Worm (Caenorhabditis elegans) whole organism, L1 larva: Measurements from ENCODE around the gene F49C12.6.
"Not testable (repeated sequence)": the region's sequence is repeated elsewhere in the genome, so short reads cannot be mapped to it uniquely, and the experiment has no call there.

Experiments used
- C04F5.9 ChIP-seq: sonication (generic microtip); optimal IDR thresholded peaks from 2 replicates; lab custom pipeline; 2016; ENCODE audit warnings: missing genetic modification characterization, missing compliant biosample characterization
- C16A3.4 ChIP-seq: fragments of 150-350 bp; optimal IDR thresholded peaks from 2 replicates; lab custom pipeline; 2014; ENCODE audit warnings: missing biosample characterization, missing genetic modification characterization
- C34B4.2 ChIP-seq: sonication (generic microtip); optimal IDR thresholded peaks from 2 replicates; lab custom pipeline; 2017; ENCODE audit warnings: mild to moderate bottlenecking, missing genetic modification characterization, missing compliant biosample characterization
- Y116A8C.19 ChIP-seq: sonication (generic microtip); optimal IDR thresholded peaks from 2 replicates; lab custom pipeline; 2016; ENCODE audit warnings: missing compliant biosample characterization, missing genetic modification characterization, borderline replicate concordance
- ceh-8 ChIP-seq: fragments of 200-800 bp; sonication (Bioruptor generic); optimal IDR thresholded peaks from 2 replicates; lab custom pipeline; 2018; ENCODE audit warnings: mild to moderate bottlenecking, missing genetic modification characterization, moderate library complexity, missing compliant biosample characterization
- ceh-82 ChIP-seq, 3 experiments: fragments of 150-350 bp in 1 of 3; sonication (generic microtip) in 2 of 3; optimal IDR thresholded peaks; 2 replicates each; lab custom pipeline; 2014 to 2017; ENCODE audit warnings: missing biosample characterization in 3 of 3, missing genetic modification characterization in 3 of 3
- ceh-88 ChIP-seq: fragments of 200-800 bp; sonication (Bioruptor generic); IDR thresholded peaks from 2 replicates; pipeline ENCODE4 v1.3.6; 2022; ENCODE audit warnings: missing genetic modification characterization, missing compliant biosample characterization
- dpl-1 ChIP-seq, 3 experiments: fragments of 150-350 bp in 2 of 3; sonication (generic microtip) in 1 of 3; optimal IDR thresholded peaks; 2 replicates each; lab custom pipeline; 2014 to 2017; ENCODE audit warnings: missing biosample characterization in 3 of 3, missing genetic modification characterization in 3 of 3, missing genetic modification reagents in 3 of 3
- efl-1 ChIP-seq, 4 experiments: fragments of 150-350 bp; optimal IDR thresholded peaks in 3 of 4; peaks in 1 of 4; 1 replicate in 1 of 4; 2 replicates in 3 of 4; lab custom pipeline; 2014; ENCODE audit warnings: missing biosample characterization in 2 of 4, missing genetic modification characterization in 2 of 4, missing genetic modification reagents in 2 of 4
- efl-3 ChIP-seq: fragments of 200-800 bp; sonication (Bioruptor generic); optimal IDR thresholded peaks from 2 replicates; lab custom pipeline; 2018; ENCODE audit warnings: mild to moderate bottlenecking, missing genetic modification characterization, missing compliant biosample characterization
- egl-13 ChIP-seq: sonication (generic microtip); optimal IDR thresholded peaks from 2 replicates; lab custom pipeline; 2016; ENCODE audit warnings: missing genotype, missing genetic modification reagents, missing genetic modification characterization, missing compliant biosample characterization
- elt-2 ChIP-seq: sonication (generic microtip); optimal IDR thresholded peaks from 2 replicates; lab custom pipeline; 2016; ENCODE audit warnings: missing genetic modification characterization, mild to moderate bottlenecking, inconsistent platforms, missing compliant biosample characterization, missing genetic modification reagents
- elt-3 ChIP-seq, 6 experiments: fragments of 150-350 bp in 1 of 6; sonication (generic microtip); optimal IDR thresholded peaks; 2 replicates each; lab custom pipeline; 2017 to 2018; ENCODE audit warnings: missing biosample characterization in 6 of 6, missing genetic modification characterization in 6 of 6, inconsistent platforms in 1 of 6
- ets-5 ChIP-seq: fragments of 200-800 bp; sonication (Bioruptor generic); IDR thresholded peaks from 2 replicates; pipeline ENCODE4 v1.3.6; 2022; ENCODE audit warnings: missing genetic modification characterization, missing compliant biosample characterization
- fkh-10 ChIP-seq: sonication (generic microtip); optimal IDR thresholded peaks from 2 replicates; lab custom pipeline; 2017; ENCODE audit warnings: missing biosample characterization, missing genetic modification reagents, missing genetic modification characterization
- fkh-8 ChIP-seq: sonication (generic microtip); optimal IDR thresholded peaks from 2 replicates; lab custom pipeline; 2016; ENCODE audit warnings: mild to moderate bottlenecking, missing genetic modification characterization, missing compliant biosample characterization
- grh-1 ChIP-seq: fragments of 200-800 bp; sonication (Bioruptor generic); IDR thresholded peaks from 2 replicates; pipeline ENCODE4 v1.3.6; 2022; ENCODE audit warnings: missing genetic modification reagents, missing genetic modification characterization, missing compliant biosample characterization
- hlh-17 ChIP-seq: fragments of 200-800 bp; sonication (Bioruptor generic); optimal IDR thresholded peaks from 2 replicates; lab custom pipeline; 2018; ENCODE audit warnings: missing genetic modification characterization, mild to moderate bottlenecking, missing compliant biosample characterization, moderate library complexity, borderline replicate concordance
- hlh-4 ChIP-seq: sonication (generic microtip); optimal IDR thresholded peaks from 2 replicates; lab custom pipeline; 2016; ENCODE audit warnings: mild to moderate bottlenecking, missing genetic modification characterization, missing compliant biosample characterization
- hpl-2 ChIP-seq: fragments of 150-350 bp; optimal IDR thresholded peaks from 2 replicates; lab custom pipeline; 2014; ENCODE audit warnings: missing biosample characterization, missing genetic modification reagents, missing genetic modification characterization
- irx-1 ChIP-seq: sonication (generic microtip); optimal IDR thresholded peaks from 2 replicates; lab custom pipeline; 2016; ENCODE audit warnings: missing genetic modification characterization, missing compliant biosample characterization
- lin-14 ChIP-seq: fragments of 200-800 bp; sonication (Bioruptor generic); optimal IDR thresholded peaks from 2 replicates; lab custom pipeline; 2018; ENCODE audit warnings: mild to moderate bottlenecking, missing genetic modification characterization, moderate library complexity, missing compliant biosample characterization
- lin-35 ChIP-seq, 2 experiments: fragments of 150-350 bp; optimal IDR thresholded peaks; 2 replicates each; lab custom pipeline; 2014; ENCODE audit warnings: missing biosample characterization in 2 of 2, missing genetic modification characterization in 2 of 2, missing genetic modification reagents in 2 of 2
- lin-39 ChIP-seq: fragments of 150-350 bp; optimal IDR thresholded peaks from 2 replicates; lab custom pipeline; 2014; ENCODE audit warnings: missing biosample characterization, missing genetic modification reagents, missing genetic modification characterization
- lsy-2 ChIP-seq, 2 experiments: fragments of 150-350 bp; optimal IDR thresholded peaks; 2 replicates each; lab custom pipeline; 2014; ENCODE audit warnings: missing biosample characterization in 2 of 2, missing genetic modification characterization in 2 of 2
- mdl-1 ChIP-seq, 2 experiments: fragments of 150-350 bp; optimal IDR thresholded peaks; 2 replicates each; lab custom pipeline; 2014 to 2017; ENCODE audit warnings: missing biosample characterization in 2 of 2, missing genetic modification characterization in 2 of 2, inconsistent platforms in 1 of 2
- mep-1 ChIP-seq: fragments of 150-350 bp; optimal IDR thresholded peaks from 2 replicates; lab custom pipeline; 2014; ENCODE audit warnings: missing biosample characterization, missing genetic modification characterization
- nhr-11 ChIP-seq: fragments of 150-350 bp; optimal IDR thresholded peaks from 2 replicates; lab custom pipeline; 2014; ENCODE audit warnings: missing biosample characterization, missing genetic modification characterization
- nhr-19 ChIP-seq: fragments of 200-800 bp; sonication (Bioruptor generic); conservative IDR thresholded peaks from 2 replicates; pipeline ENCODE4 v1.3.6; 2022; ENCODE audit warnings: missing genetic modification characterization, missing compliant biosample characterization
- nhr-20 ChIP-seq: sonication (generic microtip); optimal IDR thresholded peaks from 2 replicates; lab custom pipeline; 2016; ENCODE audit warnings: mild to moderate bottlenecking, missing genetic modification characterization, missing compliant biosample characterization
- nhr-47 ChIP-seq: sonication (generic microtip); optimal IDR thresholded peaks from 2 replicates; lab custom pipeline; 2016; ENCODE audit warnings: mild to moderate bottlenecking, missing genetic modification characterization, moderate library complexity, missing compliant biosample characterization
- nhr-76 ChIP-seq: sonication (generic microtip); optimal IDR thresholded peaks from 2 replicates; lab custom pipeline; 2017; ENCODE audit warnings: missing biosample characterization, missing genetic modification characterization
- nhr-77 ChIP-seq: fragments of 150-350 bp; optimal IDR thresholded peaks from 2 replicates; lab custom pipeline; 2014; ENCODE audit warnings: missing biosample characterization, missing genetic modification characterization
- nhr-85 ChIP-seq: sonication (generic microtip); peaks from one replicate; lab custom pipeline; 2016; ENCODE audit warnings: missing genetic modification characterization, inconsistent platforms, missing compliant biosample characterization
- nhr-90 ChIP-seq: sonication (generic microtip); optimal IDR thresholded peaks from 2 replicates; lab custom pipeline; 2016; ENCODE audit warnings: mild to moderate bottlenecking, missing genetic modification characterization, missing compliant biosample characterization; ENCODE audit not compliant: poor library complexity
- skn-1 ChIP-seq: fragments of 150-350 bp; optimal IDR thresholded peaks from 2 replicates; lab custom pipeline; 2014; ENCODE audit warnings: missing biosample characterization, missing genetic modification characterization
- snpc-4 ChIP-seq: fragments of 150-350 bp; optimal IDR thresholded peaks from 2 replicates; lab custom pipeline; 2014; ENCODE audit warnings: missing biosample characterization, missing genetic modification characterization
- sox-4 ChIP-seq: sonication (generic microtip); optimal IDR thresholded peaks from 2 replicates; lab custom pipeline; 2016; ENCODE audit warnings: missing genetic modification characterization, missing compliant biosample characterization
- sptf-1 ChIP-seq: fragments of 150-350 bp; optimal IDR thresholded peaks from 2 replicates; lab custom pipeline; 2014; ENCODE audit warnings: missing biosample characterization, missing genetic modification characterization
- sup-37 ChIP-seq: fragments of 200-800 bp; sonication (Bioruptor generic); optimal IDR thresholded peaks from 2 replicates; lab custom pipeline; 2018; ENCODE audit warnings: mild to moderate bottlenecking, missing genetic modification characterization, missing compliant biosample characterization
- swsn-7 ChIP-seq: sonication (generic microtip); optimal IDR thresholded peaks from 2 replicates; lab custom pipeline; 2016; ENCODE audit warnings: missing genetic modification characterization, missing compliant biosample characterization
- unc-62 ChIP-seq: fragments of 150-350 bp; optimal IDR thresholded peaks from 2 replicates; lab custom pipeline; 2014; ENCODE audit warnings: missing biosample characterization, missing genetic modification reagents, missing genetic modification characterization
- unc-86 ChIP-seq: sonication (generic microtip); optimal IDR thresholded peaks from 2 replicates; lab custom pipeline; 2016; ENCODE audit warnings: missing genetic modification characterization, missing compliant biosample characterization
- unc-98 ChIP-seq: fragments of 200-800 bp; sonication (Bioruptor generic); IDR thresholded peaks from 2 replicates; pipeline ENCODE4 v1.3.6; 2022; ENCODE audit warnings: missing genetic modification characterization, missing compliant biosample characterization
- zag-1 ChIP-seq: fragments of 150-350 bp; optimal IDR thresholded peaks from 2 replicates; lab custom pipeline; 2014; ENCODE audit warnings: missing biosample characterization, missing genetic modification characterization

Gene F49C12.6

DNA sequence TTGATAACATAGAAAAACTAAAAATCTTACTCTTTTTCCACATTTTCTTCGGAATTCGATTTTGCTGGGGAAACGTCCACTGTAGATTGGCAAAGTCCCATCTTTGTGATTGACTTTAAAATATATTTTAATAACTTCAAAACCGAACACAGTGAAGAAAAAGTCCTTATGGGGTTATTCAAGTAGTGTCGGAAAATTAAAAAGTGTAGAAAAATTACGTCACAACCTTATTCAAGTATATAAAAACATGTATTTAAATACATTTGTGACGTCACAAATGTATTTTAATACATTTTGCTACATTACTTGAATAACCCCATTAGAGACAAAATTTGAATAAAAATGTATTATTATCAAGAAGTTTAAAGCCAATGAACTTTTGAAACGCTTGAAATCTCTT lies 4.0 kb upstream of the F49C12.6 start, which contains the start of gene F49C12.7:
F49C12.7 (minus strand) TSS at position 101 of the 400 bp plus-strand sequence.
- not testable (repeated sequence) for TF ChIP-seq ceh-82 (tag; optimal IDR thresholded peaks at IDR 0.05; lab: Kevin White, UChicago); hlh-4 (tag; lab: Kevin White, UChicago); unc-86 (tag; lab: Kevin White, UChicago)

DNA sequence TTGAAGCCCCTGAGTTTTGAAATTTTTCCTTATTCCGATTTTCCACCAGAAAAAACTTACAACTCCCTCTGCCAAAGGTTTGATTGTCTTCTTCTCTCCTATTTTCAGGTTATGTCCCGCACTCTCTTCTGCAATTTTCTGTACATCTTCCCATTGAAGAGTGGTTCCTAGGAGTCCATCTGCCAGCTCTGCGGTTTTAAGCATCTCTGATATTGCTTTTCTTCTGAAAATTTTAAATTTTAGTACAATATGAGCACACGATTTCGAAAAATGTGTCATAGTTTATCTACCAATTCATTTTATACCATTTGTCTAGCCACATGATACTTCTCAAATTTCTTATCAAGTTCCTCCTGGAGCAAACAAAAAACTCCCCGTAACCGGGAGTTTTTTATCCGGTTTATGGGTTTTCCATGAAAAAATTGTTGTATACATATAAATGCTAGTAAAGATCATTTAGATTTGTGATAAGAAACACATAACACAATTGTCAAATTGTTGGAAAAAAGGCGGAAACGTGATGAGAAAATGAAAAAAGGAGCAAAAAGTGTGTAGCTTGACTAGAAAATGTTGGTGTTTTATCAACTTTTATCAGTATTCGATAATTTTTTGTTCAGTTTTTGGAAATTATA lies 2.2 kb upstream of the F49C12.6 start:
- no peak for TF ChIP-seq ceh-8 (GFP tag; lab: Kevin White, UChicago)
- peak; percentile 7 for TF ChIP-seq nhr-20 (tag; lab: Kevin White, UChicago)
- TF ChIP-seq snpc-4 (tag; lab: Kevin White, UChicago): no peak
- TF ChIP-seq efl-1 (optimal IDR thresholded peaks at IDR 0.05; lab: Kevin White, UChicago): no peak
- peak in 1 of 2 experiments; percentile 75 for TF ChIP-seq efl-1 (GFP tag; optimal IDR thresholded peaks at IDR 0.05 in 1 of 2; lab: Kevin White, UChicago)
- TF ChIP-seq ceh-88 (GFP tag; lab: Robert Waterston, UW): no peak
- TF ChIP-seq sup-37 (GFP tag; lab: Kevin White, UChicago): no peak
- no peak for TF ChIP-seq Y116A8C.19
- no peak for TF ChIP-seq hpl-2 (GFP tag; lab: Kevin White, UChicago)
- no peak for TF ChIP-seq nhr-19
- no peak for TF ChIP-seq nhr-11
- no peak for TF ChIP-seq C34B4.2 (tag; lab: Kevin White, UChicago)
- TF ChIP-seq C04F5.9 (tag; lab: Kevin White, UChicago): no peak
- no peak for TF ChIP-seq nhr-77 (tag; lab: Kevin White, UChicago)
- TF ChIP-seq skn-1: no peak
- TF ChIP-seq dpl-1 (GFP tag; optimal IDR thresholded peaks at IDR 0.05; lab: Kevin White, UChicago): no peak
- TF ChIP-seq elt-2 (tag; lab: Kevin White, UChicago): peak; percentile 90
- no peak for TF ChIP-seq lin-39 (tag; lab: Kevin White, UChicago)
- no peak for TF ChIP-seq nhr-90
- no peak for TF ChIP-seq irx-1 (tag; lab: Kevin White, UChicago)
- TF ChIP-seq, all 84 proteins: peak for 3

DNA sequence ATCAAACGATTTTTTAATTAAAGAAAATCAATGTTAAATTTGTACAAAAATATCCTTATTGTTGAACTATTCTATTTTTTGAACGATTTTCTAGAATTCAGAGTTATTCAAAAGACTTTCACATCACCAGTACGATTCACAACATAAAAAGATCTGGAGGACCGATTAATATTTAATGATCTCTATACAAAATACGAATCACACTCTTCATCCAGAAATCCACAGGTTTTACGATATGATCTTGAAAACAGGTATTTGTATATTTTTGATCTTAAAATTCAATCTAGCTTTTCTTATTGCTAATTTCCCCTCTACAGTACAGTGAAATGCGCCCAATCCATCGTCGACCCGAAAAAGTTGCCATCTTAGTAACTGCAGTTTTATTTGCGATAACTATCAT lies 4.3 kb downstream of the F49C12.6 start, which contains the start of gene F49C12.5:
F49C12.5 (plus strand) TSS at position 301 of the 400 bp plus-strand sequence.
- no peak for TF ChIP-seq mep-1
- TF ChIP-seq efl-3 (GFP tag; lab: Kevin White, UChicago): no peak
- TF ChIP-seq sox-4 (tag; lab: Kevin White, UChicago): no peak
- TF ChIP-seq swsn-7 (tag; lab: Kevin White, UChicago): no peak
- TF ChIP-seq grh-1 (GFP tag; lab: Robert Waterston, UW): no peak
- no peak for TF ChIP-seq nhr-20 (tag; lab: Kevin White, UChicago)
- no peak for TF ChIP-seq nhr-90
- TF ChIP-seq skn-1: no peak
- TF ChIP-seq zag-1 (tag; lab: Kevin White, UChicago): no peak
- TF ChIP-seq unc-98 (GFP tag; lab: Robert Waterston, UW): no peak
- no peak for TF ChIP-seq ceh-8 (GFP tag; lab: Kevin White, UChicago)
- no peak for TF ChIP-seq egl-13 (tag; lab: Kevin White, UChicago)
- no peak for TF ChIP-seq fkh-8 (tag; lab: Kevin White, UChicago)
- no peak for TF ChIP-seq lin-35 (GFP tag; optimal IDR thresholded peaks at IDR 0.05; lab: Kevin White, UChicago)
- no peak for TF ChIP-seq C04F5.9 (tag; lab: Kevin White, UChicago)
- no peak for TF ChIP-seq irx-1 (tag; lab: Kevin White, UChicago)
- no peak for TF ChIP-seq lin-14 (GFP tag; lab: Kevin White, UChicago)
- TF ChIP-seq lin-39 (tag; lab: Kevin White, UChicago): no peak

DNA sequence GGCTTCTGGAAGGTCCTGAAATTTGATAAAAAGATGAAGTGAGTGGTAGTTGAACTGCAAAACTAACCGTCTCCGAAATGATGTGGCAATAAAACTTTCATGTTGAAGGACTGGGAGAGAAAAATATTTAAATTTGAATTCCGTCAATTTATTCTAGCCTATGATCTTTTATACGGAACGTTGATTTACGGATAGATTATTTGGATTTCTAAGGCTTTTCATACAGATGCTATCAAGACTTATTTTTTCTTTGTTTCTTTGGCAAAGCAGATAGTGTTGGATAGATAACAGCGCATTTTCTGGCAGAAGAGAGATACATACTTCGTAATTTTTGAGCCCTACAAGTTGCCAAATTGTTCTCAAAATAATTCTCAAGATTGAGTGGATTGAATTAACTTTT lies 4.9 kb downstream of the F49C12.6 start, which contains the start of gene F49C12.4:
F49C12.4 (minus strand) TSS at position 101 of the 400 bp plus-strand sequence.
- TF ChIP-seq ceh-88 (GFP tag; lab: Robert Waterston, UW) (no peak), mep-1 (no peak), sptf-1 (tag; lab: Kevin White, UChicago) (no peak), egl-13 (tag; lab: Kevin White, UChicago) (no peak), hlh-17 (no peak), C16A3.4 (tag; lab: Kevin White, UChicago) (no peak), nhr-19 (no peak), hpl-2 (GFP tag; lab: Kevin White, UChicago) (no peak), nhr-90 (no peak), elt-3 (tag; optimal IDR thresholded peaks at IDR 0.05; lab: Kevin White, UChicago) (no peak), unc-62 (no peak), fkh-10 (no peak), mdl-1 (tag; optimal IDR thresholded peaks at IDR 0.05; lab: Kevin White, UChicago) (no peak), ets-5 (GFP tag; lab: Robert Waterston, UW) (no peak), lsy-2 (tag; optimal IDR thresholded peaks at IDR 0.05; lab: Kevin White, UChicago) (no peak), nhr-85 (tag; lab: Kevin White, UChicago) (no peak), nhr-76 (tag; lab: Kevin White, UChicago) (no peak), nhr-47 (tag; lab: Kevin White, UChicago) (no peak)
